Fruit fly (Drosophila melanogaster) S2 (cell line): Measurements from ENCODE around the gene CG31921.
A peak's percentile ranks its signal among the peaks of the same experiment; 100 is the strongest.

Experiments used
- CG8478 ChIP-seq: fragments of >200 bp; optimal IDR thresholded peaks from 2 replicates; lab custom pipeline; 2018
- CTCF ChIP-seq, 2 experiments: fragments of >200 bp; optimal IDR thresholded peaks; 2 replicates each; lab custom pipeline; 2018

CG31921 gene

DNA sequence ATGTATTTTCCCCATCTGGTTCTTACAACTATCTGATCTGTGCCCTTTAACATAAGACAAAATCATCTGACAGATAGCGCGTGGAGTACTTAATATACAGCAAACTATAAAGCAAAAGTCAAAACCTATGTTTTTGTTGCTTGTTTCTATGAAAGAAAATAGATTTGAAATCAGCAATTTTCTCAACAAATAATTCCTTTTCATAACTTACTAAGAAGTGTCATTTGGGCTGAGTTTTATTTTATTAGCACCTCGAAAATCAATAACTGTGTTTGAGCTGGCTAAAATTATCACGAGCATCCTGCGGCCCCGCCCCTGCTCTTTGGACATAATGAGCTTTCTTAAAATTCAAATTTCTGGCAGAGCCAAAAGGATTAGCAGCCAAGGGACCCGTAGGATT lies at the start of gene CG31921:
Gene CG31921, minus strand, starts transcription at position 101 of the 400 bp plus-strand sequence.
- TF ChIP-seq CG8478 (lab: Kevin White, UChicago) (no peak), CTCF (optimal IDR thresholded peaks at IDR 0.05; lab: Kevin White, UChicago) (no peak)

DNA sequence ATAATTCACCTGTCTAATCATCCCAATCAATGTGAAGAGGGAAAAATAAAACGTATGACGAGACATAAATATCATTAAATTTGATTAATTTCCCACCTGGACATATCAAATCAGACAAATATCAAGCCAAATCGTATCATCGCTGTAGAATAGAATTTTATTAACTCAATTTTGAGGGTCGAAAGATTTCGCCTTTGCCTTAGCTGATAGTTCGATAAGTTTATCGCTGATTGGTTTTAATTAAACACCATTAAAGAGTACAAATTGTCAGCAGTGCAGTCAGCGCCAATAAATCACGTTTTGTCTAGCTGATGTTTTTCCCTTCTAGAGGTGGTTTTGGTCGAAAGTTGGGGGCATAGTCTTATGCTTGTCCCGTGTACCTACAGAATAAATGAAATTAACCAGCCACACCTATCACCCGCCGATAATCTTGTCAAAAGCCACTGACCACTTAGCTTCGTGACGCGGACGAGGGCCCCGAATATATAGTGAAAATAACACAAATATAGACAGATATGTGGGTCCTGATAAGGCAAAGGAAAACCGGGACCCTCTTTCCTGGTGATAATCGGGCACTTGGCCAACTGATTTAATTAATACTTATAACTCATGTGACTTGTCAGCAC lies 46.8 kb upstream of the CG31921 start:
- TF ChIP-seq CG8478 (lab: Kevin White, UChicago) (no peak), CTCF (optimal IDR thresholded peaks at IDR 0.05; lab: Kevin White, UChicago) (no peak)

DNA sequence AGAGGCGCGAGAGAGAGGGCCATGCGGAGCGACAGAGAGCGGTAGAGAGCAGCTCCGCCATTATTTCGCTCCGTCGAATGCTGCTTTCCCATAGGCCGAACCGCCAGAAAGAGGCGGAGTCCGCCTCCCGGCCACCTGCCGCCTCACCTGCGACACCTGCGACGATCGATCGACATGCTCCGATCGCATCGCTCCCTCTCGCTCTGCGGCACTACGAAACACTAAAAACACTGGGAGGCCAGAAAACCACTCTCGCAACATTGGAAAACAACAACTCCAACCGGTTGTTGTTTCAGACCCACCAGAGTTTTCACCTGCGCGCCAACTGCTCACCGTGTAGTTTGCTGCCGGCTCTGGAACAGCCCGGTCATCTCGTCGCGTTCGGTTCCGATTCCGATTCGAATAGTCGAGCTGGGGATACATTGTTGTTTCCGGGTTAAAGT lies 45.7 kb upstream of the CG31921 start, which contains the start of gene al:
Gene al, plus strand, starts transcription at position 333 of the 443 bp plus-strand sequence.
- no peak for TF ChIP-seq CTCF (optimal IDR thresholded peaks at IDR 0.05; lab: Kevin White, UChicago)
- TF ChIP-seq CG8478 (lab: Kevin White, UChicago): no peak

DNA sequence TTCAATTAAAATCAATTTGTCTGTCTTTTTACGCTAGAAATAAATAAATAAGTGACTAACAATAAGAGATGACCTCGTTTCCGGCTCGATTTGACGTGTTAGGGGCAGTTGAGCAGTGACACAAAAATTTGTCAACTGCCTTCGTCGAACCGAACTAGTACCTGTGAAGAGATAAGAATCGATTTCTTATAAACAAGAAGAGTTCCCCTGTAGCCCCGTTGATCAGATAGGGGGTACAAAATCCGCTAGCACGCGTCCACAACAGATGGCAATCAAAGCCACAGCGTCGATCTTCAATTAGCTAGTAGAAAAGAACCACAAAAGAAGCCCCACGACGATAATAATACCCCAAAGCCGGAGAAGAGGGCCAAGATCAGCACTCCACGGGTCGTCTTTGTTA lies 39.6 kb upstream of the CG31921 start:
- TF ChIP-seq CTCF (optimal IDR thresholded peaks at IDR 0.05; lab: Kevin White, UChicago) (no peak), CG8478 (lab: Kevin White, UChicago) (no peak)

DNA sequence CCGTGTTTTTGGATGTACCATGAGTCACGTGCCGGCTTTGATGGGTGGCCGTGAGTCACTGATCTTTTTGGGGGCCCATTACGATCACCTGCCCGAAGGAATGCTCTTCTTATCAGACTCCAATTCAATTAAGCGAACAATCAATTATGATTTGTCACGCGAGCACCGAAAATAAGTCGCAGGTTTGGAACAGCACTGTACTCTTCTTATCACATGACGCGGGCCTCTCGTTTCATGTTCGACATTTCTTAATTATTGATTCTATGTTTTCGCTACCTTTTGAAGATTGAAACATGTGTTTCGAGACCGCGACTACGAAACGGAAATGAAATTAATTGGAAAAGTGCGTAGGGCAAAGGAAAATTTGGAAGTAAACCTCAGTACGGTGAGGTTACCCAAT lies 37.7 kb upstream of the CG31921 start:
- no peak for TF ChIP-seq CTCF (optimal IDR thresholded peaks at IDR 0.05; lab: Kevin White, UChicago)
- TF ChIP-seq CG8478 (lab: Kevin White, UChicago): no peak

DNA sequence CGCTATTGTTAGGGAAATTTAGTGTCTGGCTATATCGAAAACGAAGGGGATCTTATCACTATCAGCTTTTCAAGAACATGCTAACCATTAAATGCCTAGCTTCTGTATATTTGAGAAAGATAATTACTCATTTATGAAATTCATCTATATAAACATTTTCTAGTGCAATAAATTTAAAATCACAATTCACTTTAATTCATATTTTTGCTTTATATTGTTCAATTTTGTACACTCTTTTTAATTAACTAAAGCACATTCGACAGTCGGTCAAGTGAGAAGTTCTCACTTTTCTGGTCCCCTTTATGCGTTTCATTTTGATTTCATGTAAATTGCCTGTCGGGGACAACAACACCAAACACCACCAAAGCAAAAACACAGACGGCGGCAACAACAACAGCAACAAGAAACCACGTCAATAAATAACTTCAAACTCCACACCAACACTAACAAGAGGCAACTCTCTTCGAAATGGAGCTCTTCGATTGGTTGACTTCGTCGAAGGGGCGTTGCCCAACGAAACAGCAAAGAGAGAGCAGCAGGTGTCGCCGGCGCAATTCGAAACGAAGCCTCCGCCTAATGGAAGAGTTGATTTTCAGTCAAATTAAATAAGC lies 36.4 kb upstream of the CG31921 start:
- TF ChIP-seq CTCF (optimal IDR thresholded peaks at IDR 0.05; lab: Kevin White, UChicago) (no peak), CG8478 (lab: Kevin White, UChicago) (no peak)

DNA sequence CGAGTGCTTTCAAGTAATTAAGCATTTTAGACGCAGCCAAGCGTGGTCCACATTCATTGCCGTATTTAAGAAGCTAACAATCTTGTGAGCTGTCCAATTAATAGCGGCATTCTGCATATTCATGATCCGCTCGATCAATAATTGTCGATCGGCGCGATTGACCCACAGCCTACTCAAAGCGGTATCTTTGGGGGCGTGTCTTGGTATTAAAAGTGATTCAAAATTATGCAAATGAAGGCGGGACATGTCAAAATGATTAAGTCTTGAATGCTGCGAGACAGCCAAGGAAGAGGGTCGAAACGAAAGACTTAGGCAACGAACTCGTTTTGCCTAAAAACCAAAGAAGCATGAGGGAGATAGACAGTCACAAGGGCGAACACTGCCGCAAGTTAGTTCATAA lies 34.7 kb upstream of the CG31921 start:
- TF ChIP-seq CTCF (optimal IDR thresholded peaks at IDR 0.05; lab: Kevin White, UChicago): no peak
- TF ChIP-seq CG8478 (lab: Kevin White, UChicago): no peak

DNA sequence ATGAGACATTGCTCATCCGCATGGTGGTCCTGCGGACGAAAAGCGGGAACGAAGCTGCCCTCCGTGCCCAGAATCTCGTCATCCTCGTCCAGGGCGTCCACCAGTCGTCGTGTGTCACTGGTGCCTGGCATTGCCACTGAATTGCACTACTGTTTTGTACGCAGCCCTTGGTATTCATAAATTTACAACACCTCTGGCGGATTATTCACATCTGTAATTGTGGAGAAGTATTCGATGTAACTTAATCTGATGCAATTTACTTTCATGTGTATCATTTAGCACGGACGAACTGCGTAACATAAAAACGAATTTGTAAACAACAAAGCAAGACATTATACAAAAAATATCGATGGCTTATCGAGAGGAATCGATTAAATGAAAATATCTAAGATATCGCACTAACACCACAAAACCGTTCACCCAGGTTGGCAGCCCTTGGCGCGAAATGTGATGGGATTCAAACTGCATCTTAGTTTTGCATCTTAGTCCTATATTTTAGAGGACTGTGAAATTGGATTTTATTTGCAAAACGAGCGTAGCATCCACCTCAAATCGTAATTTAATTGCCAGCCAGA lies 25.5 kb upstream of the CG31921 start, which contains the start of gene Ent1:
Gene Ent1, minus strand, starts transcription at position 319 of the 575 bp plus-strand sequence.
- no peak for TF ChIP-seq CG8478 (lab: Kevin White, UChicago)
- TF ChIP-seq CTCF (optimal IDR thresholded peaks at IDR 0.05; lab: Kevin White, UChicago): peak in 1 of 2 experiments; percentile 26

DNA sequence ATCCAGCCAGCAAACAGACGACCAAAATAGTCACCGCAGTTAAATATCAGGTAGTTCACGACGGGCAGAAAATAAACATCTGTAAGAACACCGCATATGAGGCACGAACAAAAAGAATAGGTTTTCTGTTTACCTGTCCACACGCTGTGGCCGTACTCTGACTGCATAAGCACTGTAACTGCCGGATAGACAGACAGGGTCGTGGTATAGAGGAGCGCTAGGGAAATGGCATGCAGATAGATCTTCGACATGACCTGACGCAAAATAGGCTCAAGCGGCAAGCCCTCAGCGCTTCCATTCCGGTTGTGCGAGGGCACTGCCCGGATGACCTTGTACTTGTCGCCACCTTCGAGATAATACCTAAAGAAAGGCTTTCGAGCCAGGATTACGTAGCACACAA lies 24.1 kb upstream of the CG31921 start:
- TF ChIP-seq CTCF (optimal IDR thresholded peaks at IDR 0.05; lab: Kevin White, UChicago) (no peak), CG8478 (lab: Kevin White, UChicago) (no peak)

DNA sequence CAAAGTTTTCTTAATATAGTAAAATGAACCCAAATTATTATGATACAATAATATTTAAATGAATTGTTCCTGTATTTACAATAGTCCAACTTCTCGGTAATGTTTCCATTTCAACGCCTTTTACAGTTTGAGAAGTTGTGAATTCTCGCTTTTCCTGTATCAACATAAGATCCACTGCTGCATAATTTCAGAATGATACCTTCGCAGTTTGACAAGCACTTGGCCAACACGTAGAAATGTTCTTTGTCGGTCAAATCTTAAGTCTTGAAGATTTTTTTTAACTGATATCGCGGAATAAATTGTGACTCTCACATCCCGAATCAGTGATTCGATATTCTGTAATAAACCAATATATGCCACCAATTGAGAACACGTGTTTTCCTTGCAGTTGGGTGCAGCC lies 15.5 kb upstream of the CG31921 start:
- TF ChIP-seq CG8478 (lab: Kevin White, UChicago): no peak
- TF ChIP-seq CTCF (optimal IDR thresholded peaks at IDR 0.05; lab: Kevin White, UChicago): no peak

DNA sequence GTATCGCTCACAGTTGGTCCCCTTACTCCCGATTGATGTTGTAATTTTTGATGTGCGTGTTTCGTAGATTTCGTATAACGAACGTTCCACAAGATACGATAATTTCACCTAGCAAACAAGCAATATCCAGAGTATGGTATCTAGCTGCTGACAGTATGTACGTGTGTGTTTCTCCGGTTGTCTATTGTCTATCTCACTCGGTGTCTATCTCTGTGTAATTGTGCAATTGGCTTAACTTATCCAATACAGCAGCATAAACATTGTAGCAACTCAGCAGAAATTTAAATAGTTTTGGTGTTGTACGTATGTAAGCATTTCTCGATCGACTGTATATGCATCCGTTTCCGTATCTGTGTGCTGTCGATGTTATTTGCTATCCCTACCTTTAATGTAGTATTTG lies 14.6 kb upstream of the CG31921 start:
- TF ChIP-seq CTCF (optimal IDR thresholded peaks at IDR 0.05; lab: Kevin White, UChicago) (no peak), CG8478 (lab: Kevin White, UChicago) (no peak)

DNA sequence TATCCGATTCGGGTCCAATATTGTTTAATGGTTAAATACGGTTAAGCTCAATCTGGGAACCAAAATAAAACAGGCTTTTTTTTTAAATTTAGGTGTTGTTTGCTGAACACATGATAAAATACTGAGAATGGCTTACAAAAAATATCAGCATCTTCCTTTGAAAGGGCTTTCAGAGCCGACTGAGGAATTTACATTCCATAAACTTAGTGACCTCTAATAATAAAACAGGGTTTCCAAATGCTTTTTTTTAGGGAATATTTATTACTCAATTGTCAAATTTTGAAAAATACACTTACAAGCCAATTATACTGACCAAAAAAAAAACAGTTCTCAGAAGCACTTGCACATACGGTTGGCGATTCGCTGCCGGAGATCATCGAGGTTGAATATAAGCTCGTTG lies 2.5 kb downstream of the CG31921 start, which contains the start of gene CG43755:
Gene CG43755, minus strand, starts transcription at position 101 of the 400 bp plus-strand sequence.
- no peak for TF ChIP-seq CTCF (optimal IDR thresholded peaks at IDR 0.05; lab: Kevin White, UChicago)
- no peak for TF ChIP-seq CG8478 (lab: Kevin White, UChicago)

DNA sequence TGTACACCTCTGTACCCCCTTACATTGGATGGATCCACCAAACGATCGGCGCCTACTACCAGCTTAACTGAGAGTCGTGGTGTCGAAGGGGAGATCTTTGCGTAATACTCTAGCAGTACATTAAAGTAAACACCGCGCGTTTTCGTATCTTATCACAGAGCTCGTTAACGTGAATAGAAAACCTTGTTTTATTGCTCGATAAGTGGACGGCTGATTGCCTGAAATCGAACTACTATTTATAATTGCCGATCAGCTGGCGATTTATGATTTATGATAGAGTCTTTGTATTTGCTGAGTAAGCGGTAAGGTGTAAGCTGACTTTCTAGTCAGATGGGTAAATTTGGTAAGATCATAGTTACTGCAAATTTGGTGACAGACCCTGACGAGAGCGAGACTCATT lies 9.2 kb downstream of the CG31921 start:
- TF ChIP-seq CG8478 (lab: Kevin White, UChicago) (no peak), CTCF (optimal IDR thresholded peaks at IDR 0.05; lab: Kevin White, UChicago) (no peak)

DNA sequence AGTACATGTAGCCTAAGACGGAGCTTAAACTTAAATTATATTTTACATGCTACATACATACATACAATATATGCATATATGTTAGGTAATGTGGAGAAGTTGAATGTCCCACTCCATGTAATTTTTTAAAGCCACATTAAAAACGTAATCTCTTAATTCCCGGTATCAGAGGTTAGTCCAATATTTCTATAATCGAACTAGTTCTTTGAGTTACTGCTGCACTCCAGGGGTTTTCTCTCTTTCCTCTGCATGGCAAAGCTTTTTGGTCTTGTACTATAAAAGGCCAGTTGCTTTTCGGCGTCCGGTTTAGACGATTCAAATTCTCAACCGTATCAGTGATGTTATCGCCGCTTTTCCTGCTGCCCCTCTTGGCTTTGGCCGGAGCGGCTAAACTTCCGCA lies 10.3 kb downstream of the CG31921 start, which contains the start of gene CG33127:
Gene CG33127, plus strand, starts transcription at position 309 of the 400 bp plus-strand sequence.
- TF ChIP-seq CTCF (optimal IDR thresholded peaks at IDR 0.05; lab: Kevin White, UChicago) (no peak), CG8478 (lab: Kevin White, UChicago) (no peak)

DNA sequence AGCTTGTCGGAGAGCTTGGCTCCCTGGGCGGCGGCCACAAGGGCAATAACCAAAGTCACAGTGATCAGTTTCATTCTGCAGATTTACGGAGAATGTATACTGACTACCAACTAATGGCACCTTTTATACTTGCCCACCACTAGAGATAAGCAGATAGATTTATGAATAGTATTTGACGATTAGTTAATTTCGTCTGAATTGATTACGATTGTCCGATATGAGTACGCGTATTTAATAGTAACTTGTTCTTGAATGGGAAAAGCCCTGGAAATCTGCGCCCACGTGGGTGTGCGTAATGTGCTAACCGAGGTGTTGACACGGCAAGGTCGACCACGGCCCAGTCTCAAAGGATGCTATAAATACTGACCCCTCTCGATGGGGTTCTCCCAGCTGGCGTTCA lies 11.0 kb downstream of the CG31921 start, which contains the start of gene CG11911:
Gene CG11911, minus strand, starts transcription at position 101 of the 400 bp plus-strand sequence.
- no peak for TF ChIP-seq CG8478 (lab: Kevin White, UChicago)
- no peak for TF ChIP-seq CTCF (optimal IDR thresholded peaks at IDR 0.05; lab: Kevin White, UChicago)
